Fruit fly (Drosophila melanogaster) S2 (cell line): ENCODE results near the gene CG13712.

ENCODE experiments used
- CG8478 ChIP-seq: fragments of >200 bp; optimal IDR thresholded peaks from 2 replicates; lab custom pipeline; 2018
- CTCF ChIP-seq, 2 experiments: fragments of >200 bp; optimal IDR thresholded peaks; 2 replicates each; lab custom pipeline; 2018

- TF ChIP-seq CTCF (optimal IDR thresholded peaks at IDR 0.05; lab: Kevin White, UChicago): no peak
- TF ChIP-seq CG8478 (lab: Kevin White, UChicago): no peak
Observed at dm6 chr3L:4731687-4732086, 22.0 kb upstream of the CG13712 start.
